Fruit fly (Drosophila melanogaster): ENCODE measurements around the gene CG9231.

DNA sequence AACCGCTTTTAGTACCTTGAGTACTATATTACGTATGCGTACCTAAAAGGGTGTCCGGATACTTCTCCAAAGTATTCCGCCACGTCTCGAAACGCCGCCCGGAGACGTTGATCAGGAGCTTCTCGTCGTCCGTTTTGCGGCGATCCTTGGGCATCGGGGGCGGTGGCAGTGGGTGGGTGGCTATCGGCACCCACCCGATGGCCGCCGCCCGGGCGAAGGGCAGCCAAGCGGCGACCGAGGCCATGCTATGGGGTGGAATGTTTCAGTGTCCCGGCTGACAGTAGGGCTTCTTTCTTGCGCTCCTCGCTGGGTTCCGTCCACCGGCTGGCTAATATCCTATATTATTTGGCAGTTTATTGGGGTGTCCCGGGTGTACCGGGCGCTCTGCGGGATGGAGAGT, 11.4 kb downstream of the CG9231 start:
- TF ChIP-seq CTCF (optimal IDR thresholded peaks at IDR 0.05) (no peak), CG8478 (optimal IDR thresholded peaks at IDR 0.05) (no peak)

All from S2 (cell line).